Worm (Caenorhabditis elegans) whole organism, L4 larva: ENCODE measurements around the gene Y116A8C.467.
A peak's percentile ranks its signal among the peaks of the same experiment; 100 is the strongest.

Experiments
- F10B5.3 ChIP-seq: sonication (generic microtip); optimal IDR thresholded peaks from 2 replicates; lab custom pipeline; 2016; ENCODE audit warnings: mild to moderate bottlenecking, missing genetic modification characterization, missing compliant biosample characterization
- F26F4.8 ChIP-seq: fragments of 200-800 bp; sonication (Bioruptor generic); conservative IDR thresholded peaks from 2 replicates; pipeline ENCODE4 v1.3.6; 2022; ENCODE audit warnings: missing genetic modification characterization, missing compliant biosample characterization
- T20F7.1 ChIP-seq: fragments of 200-800 bp; sonication (Bioruptor generic); optimal IDR thresholded peaks from 2 replicates; lab custom pipeline; 2018; ENCODE audit warnings: mild to moderate bottlenecking, missing genetic modification characterization, missing compliant biosample characterization
- Y105C5A.15 ChIP-seq: fragments of 200-800 bp; sonication (Bioruptor generic); IDR thresholded peaks from 2 replicates; pipeline ENCODE4 v1.3.6; 2022; ENCODE audit warnings: missing genetic modification characterization, missing compliant biosample characterization
- Y5F2A.4 ChIP-seq: fragments of 200-800 bp; sonication (Bioruptor generic); optimal IDR thresholded peaks from 2 replicates; lab custom pipeline; 2018; ENCODE audit warnings: mild to moderate bottlenecking, missing genetic modification characterization, missing compliant biosample characterization
- aha-1 ChIP-seq: fragments of 150-350 bp; peaks from one replicate; lab custom pipeline; 2014; ENCODE audit warnings: missing biosample characterization, missing genetic modification characterization
- ama-1 ChIP-seq: fragments of 150-350 bp; optimal IDR thresholded peaks from 2 replicates; lab custom pipeline; 2014; ENCODE audit warnings: inconsistent platforms, mixed read lengths
- ces-1 ChIP-seq: fragments of 150-350 bp; sonication (generic microtip); optimal IDR thresholded peaks from 4 replicates; lab custom pipeline; 2014; ENCODE audit warnings: missing biosample characterization, missing genetic modification reagents, missing genetic modification characterization
- cey-2 ChIP-seq: sonication (generic microtip); optimal IDR thresholded peaks from 3 replicates; lab custom pipeline; 2017; ENCODE audit warnings: missing genetic modification characterization, mild to moderate bottlenecking, missing compliant biosample characterization, antibody characterized with exemption, borderline replicate concordance; ENCODE audit not compliant: insufficient read depth
- daf-16 ChIP-seq, 3 experiments: sonication (generic microtip); optimal IDR thresholded peaks; 2 replicates each; lab custom pipeline; 2016 to 2017; ENCODE audit warnings: missing genetic modification characterization in 3 of 3, missing genetic modification reagents in 3 of 3, mild to moderate bottlenecking in 2 of 3, missing compliant biosample characterization in 2 of 3, missing biosample characterization in 1 of 3, moderate library complexity in 1 of 3
- daf-19 ChIP-seq: fragments of 200-800 bp; sonication (Bioruptor generic); conservative IDR thresholded peaks from 2 replicates; pipeline ENCODE4 v1.3.6; 2022; ENCODE audit warnings: missing genetic modification characterization, missing compliant biosample characterization
- dmd-9 ChIP-seq: fragments of 200-800 bp; sonication (Bioruptor generic); IDR thresholded peaks from 2 replicates; pipeline ENCODE4 v1.3.6; 2022; ENCODE audit warnings: missing genetic modification reagents, missing genetic modification characterization, missing compliant biosample characterization
- dpl-1 ChIP-seq: fragments of 150-350 bp; optimal IDR thresholded peaks from 2 replicates; lab custom pipeline; 2014; ENCODE audit warnings: missing biosample characterization, missing genetic modification reagents, missing genetic modification characterization
- dve-1 ChIP-seq: sonication (generic microtip); optimal IDR thresholded peaks from 2 replicates; lab custom pipeline; 2017; ENCODE audit warnings: antibody characterized with exemption, mild to moderate bottlenecking, missing genetic modification characterization, missing compliant biosample characterization; ENCODE audit not compliant: insufficient read depth
- fos-1 ChIP-seq: fragments of 150-350 bp; optimal IDR thresholded peaks from 2 replicates; lab custom pipeline; 2014; ENCODE audit warnings: missing biosample characterization, missing genetic modification characterization
- hlh-30 ChIP-seq: sonication (generic microtip); optimal IDR thresholded peaks from 2 replicates; lab custom pipeline; 2017; ENCODE audit warnings: antibody characterized with exemption, mild to moderate bottlenecking, missing genetic modification characterization, missing compliant biosample characterization; ENCODE audit not compliant: insufficient read depth
- jun-1 ChIP-seq: fragments of 150-350 bp; optimal IDR thresholded peaks from 2 replicates; lab custom pipeline; 2014; ENCODE audit warnings: missing biosample characterization, missing genetic modification reagents, missing genetic modification characterization
- lim-7 ChIP-seq: fragments of 200-800 bp; sonication (Bioruptor generic); IDR thresholded peaks from 2 replicates; pipeline ENCODE4 v1.3.6; 2022; ENCODE audit warnings: missing genetic modification characterization, missing compliant biosample characterization
- lin-1 ChIP-seq: fragments of 200-800 bp; sonication (Bioruptor generic); IDR thresholded peaks from 2 replicates; pipeline ENCODE4 v1.3.6; 2022; ENCODE audit warnings: missing genetic modification reagents, missing genetic modification characterization, missing compliant biosample characterization
- lin-38 ChIP-seq: fragments of 200-800 bp; sonication (Bioruptor generic); IDR thresholded peaks from 2 replicates; pipeline ENCODE4 v1.3.6; 2022; ENCODE audit warnings: missing genetic modification reagents, missing genetic modification characterization, missing compliant biosample characterization
- lir-3 ChIP-seq: sonication (generic microtip); optimal IDR thresholded peaks from 2 replicates; lab custom pipeline; 2016; ENCODE audit warnings: mild to moderate bottlenecking, missing genetic modification characterization, missing compliant biosample characterization
- madf-9 ChIP-seq: fragments of 200-800 bp; sonication (Bioruptor generic); conservative IDR thresholded peaks from 2 replicates; pipeline ENCODE4 v1.3.6; 2022; ENCODE audit warnings: missing genetic modification reagents, missing genetic modification characterization, missing compliant biosample characterization
- mdl-1 ChIP-seq, 2 experiments: fragments of 150-350 bp in 1 of 2; sonication (generic microtip) in 1 of 2; optimal IDR thresholded peaks; 2 replicates each; lab custom pipeline; 2014 to 2017; ENCODE audit warnings: missing biosample characterization in 2 of 2, missing genetic modification characterization in 2 of 2
- mep-1 ChIP-seq: fragments of 150-350 bp; sonication (generic microtip); optimal IDR thresholded peaks from 3 replicates; lab custom pipeline; 2014; ENCODE audit warnings: missing biosample characterization, missing genetic modification characterization
- nhr-102 ChIP-seq: sonication (generic microtip); optimal IDR thresholded peaks from 2 replicates; lab custom pipeline; 2016; ENCODE audit warnings: mild to moderate bottlenecking, missing genetic modification characterization, moderate library complexity, missing compliant biosample characterization
- nhr-237 ChIP-seq: sonication (generic microtip); optimal IDR thresholded peaks from 2 replicates; lab custom pipeline; 2017; ENCODE audit warnings: missing biosample characterization, missing genetic modification characterization
- nhr-25 ChIP-seq: sonication (generic microtip); optimal IDR thresholded peaks from 2 replicates; lab custom pipeline; 2017; ENCODE audit warnings: missing genetic modification characterization, mild to moderate bottlenecking, missing compliant biosample characterization, antibody characterized with exemption, moderate library complexity, borderline replicate concordance; ENCODE audit not compliant: insufficient read depth
- nhr-41 ChIP-seq: fragments of 200-800 bp; sonication (Bioruptor generic); IDR thresholded peaks from 2 replicates; pipeline ENCODE4 v1.3.6; 2022; ENCODE audit warnings: missing genetic modification reagents, missing genetic modification characterization, missing compliant biosample characterization
- nhr-42 ChIP-seq: fragments of 200-800 bp; sonication (Bioruptor generic); IDR thresholded peaks from 2 replicates; pipeline ENCODE4 v1.3.6; 2022; ENCODE audit warnings: missing genetic modification characterization, missing compliant biosample characterization
- nhr-77 ChIP-seq: fragments of 150-350 bp; optimal IDR thresholded peaks from 2 replicates; lab custom pipeline; 2014; ENCODE audit warnings: missing biosample characterization, missing genetic modification characterization
- pha-4 ChIP-seq, 2 experiments: fragments of 150-350 bp in 1 of 2; fragments of 200-800 bp in 1 of 2; sonication (Bioruptor generic) in 1 of 2; IDR thresholded peaks in 1 of 2; optimal IDR thresholded peaks in 1 of 2; 2 replicates each; pipeline versions ENCODE4 v1.3.6 to Lab custom; 2014 to 2022; ENCODE audit warnings: missing genetic modification characterization in 2 of 2, missing genetic modification reagents in 2 of 2, missing biosample characterization in 1 of 2, missing compliant biosample characterization in 1 of 2
- php-3 ChIP-seq: fragments of 200-800 bp; sonication (Bioruptor generic); IDR thresholded peaks from 2 replicates; pipeline ENCODE4 v1.3.6; 2022; ENCODE audit warnings: missing genetic modification reagents, missing genetic modification characterization, missing compliant biosample characterization
- saeg-2 ChIP-seq: fragments of 200-800 bp; sonication (Bioruptor generic); IDR thresholded peaks from 2 replicates; pipeline ENCODE4 v1.3.6; 2022; ENCODE audit warnings: missing genetic modification reagents, missing genetic modification characterization, missing compliant biosample characterization
- snpc-1.2 ChIP-seq: fragments of 200-800 bp; sonication (Bioruptor generic); IDR thresholded peaks from 2 replicates; pipeline ENCODE4 v1.3.6; 2022; ENCODE audit warnings: missing genetic modification reagents, missing genetic modification characterization, missing compliant biosample characterization
- unc-130 ChIP-seq: sonication (generic microtip); optimal IDR thresholded peaks from 2 replicates; lab custom pipeline; 2016; ENCODE audit warnings: missing genetic modification reagents, missing genetic modification characterization, missing compliant biosample characterization
- unc-39 ChIP-seq: sonication (generic microtip); optimal IDR thresholded peaks from 2 replicates; lab custom pipeline; 2017; ENCODE audit warnings: missing biosample characterization, missing genetic modification characterization
- unc-62 ChIP-seq, 3 experiments: fragments of 150-350 bp in 1 of 3; sonication (generic microtip); optimal IDR thresholded peaks in 2 of 3; peaks in 1 of 3; 1 replicate in 1 of 3; 2 replicates in 2 of 3; lab custom pipeline; 2014 to 2017; ENCODE audit warnings: missing biosample characterization in 3 of 3, missing genetic modification characterization in 3 of 3, missing genetic modification reagents in 3 of 3, missing genotype in 1 of 3
- vab-7 ChIP-seq: fragments of 200-800 bp; sonication (Bioruptor generic); IDR thresholded peaks from 2 replicates; pipeline ENCODE4 v1.3.6; 2022; ENCODE audit warnings: missing genetic modification reagents, missing genetic modification characterization, missing compliant biosample characterization
- zfp-2 ChIP-seq: sonication (generic microtip); optimal IDR thresholded peaks from 2 replicates; lab custom pipeline; 2016; ENCODE audit warnings: mild to moderate bottlenecking, missing genetic modification characterization, missing compliant biosample characterization
- ztf-7 ChIP-seq: fragments of 150-350 bp; optimal IDR thresholded peaks from 2 replicates; lab custom pipeline; 2014; ENCODE audit warnings: missing biosample characterization, missing genetic modification characterization

Y116A8C.467 gene

DNA sequence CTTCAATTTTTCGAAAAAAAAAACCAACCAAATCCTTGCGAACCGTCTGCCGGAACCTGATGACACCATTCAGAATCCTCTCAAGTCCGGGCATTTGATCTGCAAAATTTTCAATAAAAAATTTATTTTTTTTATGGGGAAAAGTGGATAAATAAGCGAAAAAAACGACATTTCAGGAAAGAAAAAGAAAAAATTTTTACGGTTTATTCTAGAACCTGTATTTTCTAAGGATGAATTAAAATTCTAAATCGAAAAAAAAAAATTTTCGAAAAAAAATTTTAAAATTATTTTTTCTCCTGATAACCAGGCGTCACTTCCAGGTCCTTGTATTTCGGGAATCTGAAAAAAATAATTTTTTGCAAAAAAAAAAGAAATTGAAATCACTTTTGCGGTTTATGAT is 36.5 kb upstream of the Y116A8C.467 start, which contains the start of gene bca-2:
Gene bca-2, minus strand, starts transcription at position 101 of the 400 bp plus-strand sequence.
- TF ChIP-seq unc-39 (tag; lab: Kevin White, UChicago) (no peak), nhr-77 (no peak), hlh-30 (no peak), dpl-1 (GFP tag; lab: Kevin White, UChicago) (no peak), F26F4.8 (GFP tag; lab: Robert Waterston, UW) (no peak), lin-38 (no peak), nhr-25 (tag; lab: Kevin White, UChicago) (no peak), lim-7 (no peak), php-3 (GFP tag; lab: Robert Waterston, UW) (no peak)

ce11 chrIV:17099113-17099512 is 35.5 kb upstream of the Y116A8C.467 start:
- TF ChIP-seq snpc-1.2 (GFP tag; lab: Robert Waterston, UW) (0 out of 2 replicates have a peak, but pooled peaks have one; percentile 17), aha-1 (tag; lab: Kevin White, UChicago) (peak; percentile 48), nhr-42 (GFP tag; lab: Robert Waterston, UW) (no peak)

DNA sequence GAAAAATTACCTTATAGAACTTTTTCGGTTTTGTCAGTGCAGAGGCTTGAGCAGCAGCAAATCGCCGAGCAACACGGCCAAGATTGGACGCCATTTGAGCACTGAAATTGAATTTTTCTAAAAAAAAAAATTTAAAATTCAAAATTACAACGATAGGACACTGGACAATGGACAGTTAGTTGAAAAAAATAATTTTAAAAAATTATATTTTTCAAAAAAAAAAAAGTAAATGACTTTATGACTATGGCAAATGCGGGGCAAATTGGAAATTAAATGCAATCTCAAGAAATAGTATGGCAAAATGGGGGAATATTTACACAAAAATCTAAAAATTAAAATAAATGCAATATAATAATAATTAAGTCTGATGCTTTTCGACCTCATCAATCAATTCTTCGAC is 32.6 kb upstream of the Y116A8C.467 start, which contains the start of gene Y116A8C.27:
Gene Y116A8C.27, minus strand, starts transcription at position 101 of the 400 bp plus-strand sequence.
- TF ChIP-seq ama-1 (peak; percentile 32), cey-2 (no peak), vab-7 (GFP tag; lab: Robert Waterston, UW) (no peak), ztf-7 (tag; lab: Kevin White, UChicago) (no peak), nhr-102 (tag; lab: Kevin White, UChicago) (no peak), nhr-41 (GFP tag; lab: Robert Waterston, UW) (no peak)

ce11 chrIV:17093701-17094100 is 30.1 kb upstream of the Y116A8C.467 start, which contains the start of gene Y116A8C.29:
Gene Y116A8C.29 (plus strand): TSS chrIV:17094028.
- peak in 1 of 2 experiments; percentile 25 for TF ChIP-seq unc-62 (GFP tag; optimal IDR thresholded peaks at IDR 0.05 in 1 of 2; lab: Kevin White, UChicago)
- no peak for TF ChIP-seq unc-62 (tag; optimal IDR thresholded peaks at IDR 0.05; lab: Kevin White, UChicago)
- peak; percentile 14 for TF ChIP-seq dve-1 (tag; lab: Kevin White, UChicago)
- TF ChIP-seq pha-4 (GFP tag; IDR thresholded peaks at IDR 0.05; lab: Robert Waterston, UW) = no peak
- peak; percentile 27 for TF ChIP-seq pha-4 (tag; optimal IDR thresholded peaks at IDR 0.05; lab: Kevin White, UChicago)
- no peak for TF ChIP-seq daf-19
- TF ChIP-seq, all 104 proteins: peak for 3

DNA sequence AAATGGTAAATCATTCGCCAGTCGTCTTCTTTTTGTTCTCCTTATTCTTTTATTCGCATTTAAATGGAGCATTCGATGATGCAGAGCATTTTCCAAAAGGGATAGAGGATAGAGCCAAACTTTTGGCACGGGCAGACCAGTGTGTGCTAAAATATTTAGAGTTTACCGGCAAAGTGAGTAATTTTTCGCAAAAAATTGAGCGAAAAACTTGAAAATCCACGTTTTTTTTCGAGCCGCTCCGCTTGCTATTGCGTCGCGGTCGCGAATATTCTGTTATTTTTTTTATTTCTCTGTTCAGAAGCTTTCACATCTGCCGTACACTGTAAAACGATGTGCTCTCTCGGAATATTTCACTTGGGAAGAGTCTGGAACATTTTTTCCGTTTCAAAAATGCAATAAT is 25.2 kb upstream of the Y116A8C.467 start, which contains the start of gene Y116A8C.43:
Gene Y116A8C.43, plus strand, starts transcription at position 3 of the 400 bp plus-strand sequence.
- TF ChIP-seq lim-7 (no peak), snpc-1.2 (GFP tag; lab: Robert Waterston, UW) (no peak), mep-1 (tag; lab: Kevin White, UChicago) (no peak), Y5F2A.4 (GFP tag; lab: Kevin White, UChicago) (no peak), lir-3 (tag; lab: Kevin White, UChicago) (no peak), T20F7.1 (GFP tag; lab: Kevin White, UChicago) (no peak), ces-1 (GFP tag; lab: Kevin White, UChicago) (no peak), hlh-30 (no peak), fos-1 (no peak), F10B5.3 (tag; lab: Kevin White, UChicago) (no peak), mdl-1 (tag; optimal IDR thresholded peaks at IDR 0.05; lab: Kevin White, UChicago) (no peak), php-3 (GFP tag; lab: Robert Waterston, UW) (no peak), lin-1 (no peak), dpl-1 (GFP tag; lab: Kevin White, UChicago) (no peak), zfp-2 (tag; lab: Kevin White, UChicago) (no peak), cey-2 (no peak), daf-19 (no peak), unc-130 (GFP tag; lab: Kevin White, UChicago) (peak; percentile 56), madf-9 (GFP tag; lab: Robert Waterston, UW) (no peak), dmd-9 (GFP tag; lab: Robert Waterston, UW) (no peak), dve-1 (tag; lab: Kevin White, UChicago) (no peak), nhr-25 (tag; lab: Kevin White, UChicago) (no peak), saeg-2 (GFP tag; lab: Robert Waterston, UW) (no peak), jun-1 (no peak), aha-1 (tag; lab: Kevin White, UChicago) (peak; percentile 76), Y105C5A.15 (GFP tag; lab: Robert Waterston, UW) (no peak), daf-16 (GFP tag; optimal IDR thresholded peaks at IDR 0.05; lab: Kevin White, UChicago) (no peak), daf-16 (tag; optimal IDR thresholded peaks at IDR 0.05; lab: Kevin White, UChicago) (peak; percentile 27), nhr-237 (tag; lab: Kevin White, UChicago) (no peak)
